Worm (Caenorhabditis elegans) whole organism, L3 larva: Measurements from ENCODE around the gene gln-5.

ENCODE experiments used
- jun-1 ChIP-seq: fragments of 150-350 bp; optimal IDR thresholded peaks from 2 replicates; lab custom pipeline; 2014; ENCODE audit warnings: missing biosample characterization, missing genetic modification reagents, missing genetic modification characterization
- nhr-23 ChIP-seq: fragments of 150-350 bp; optimal IDR thresholded peaks from 2 replicates; lab custom pipeline; 2014; ENCODE audit warnings: missing biosample characterization, missing genetic modification reagents, missing genetic modification characterization
- nhr-28 ChIP-seq: fragments of 150-350 bp; optimal IDR thresholded peaks from 2 replicates; lab custom pipeline; 2014; ENCODE audit warnings: missing biosample characterization, missing genetic modification characterization
- pqm-1 ChIP-seq: fragments of 150-350 bp; optimal IDR thresholded peaks from 2 replicates; lab custom pipeline; 2017; ENCODE audit warnings: missing biosample characterization, missing genetic modification characterization, inconsistent platforms
- unc-39 ChIP-seq: sonication (generic microtip); optimal IDR thresholded peaks from 4 replicates; lab custom pipeline; 2017; ENCODE audit warnings: missing biosample characterization, missing genetic modification characterization

- peak; percentile 92 for TF ChIP-seq pqm-1
- no peak for TF ChIP-seq unc-39 (tag; lab: Kevin White, UChicago)
- no peak for TF ChIP-seq nhr-28 (tag; lab: Kevin White, UChicago)
- TF ChIP-seq nhr-23: peak; percentile 98
- peak; percentile 97 for TF ChIP-seq jun-1 (tag; lab: Kevin White, UChicago)
Measured at ce11 chrIV:17278363-17278762, 4.9 kb upstream of the gln-5 start.
